Worm (Caenorhabditis elegans): ENCODE data around the gene K02A6.3.

DNA sequence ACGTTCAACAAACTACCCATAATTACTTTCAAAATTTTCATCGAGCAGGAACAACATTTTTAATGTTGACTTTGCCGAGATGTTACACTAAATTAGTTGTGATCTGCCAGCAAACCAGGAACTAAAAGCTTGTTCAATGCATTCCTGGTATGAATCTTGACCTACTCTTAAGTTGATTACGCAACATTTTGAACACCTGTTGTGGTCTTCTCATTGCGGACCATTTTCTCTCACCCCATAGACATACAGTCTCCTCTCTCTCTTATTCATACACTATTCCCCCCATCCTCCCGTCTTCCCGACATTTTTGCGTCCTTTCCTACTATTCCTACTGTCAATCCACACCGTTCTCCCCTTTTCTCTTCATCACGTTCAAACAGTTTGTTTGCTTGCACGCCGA is 41.8 kb upstream of the K02A6.3 start:
- TF ChIP-seq ceh-100 (GFP tag; IDR thresholded peaks at IDR 0.05) (no peak), F49E8.2 (tag; optimal IDR thresholded peaks at IDR 0.05; ENCODE audit: insufficient read depth) (no peak), him-1 (tag; optimal IDR thresholded peaks at IDR 0.05) (no peak), dpl-1 (GFP tag; optimal IDR thresholded peaks at IDR 0.05) (no peak), pha-4 (tag; optimal IDR thresholded peaks at IDR 0.05) (no peak), attf-6 (GFP tag; IDR thresholded peaks at IDR 0.05) (no peak), tbx-9 (tag; optimal IDR thresholded peaks at IDR 0.05; ENCODE audit: borderline replicate concordance) (no peak), ztf-22 (GFP tag; optimal IDR thresholded peaks at IDR 0.05) (no peak), unc-62 (GFP tag; optimal IDR thresholded peaks at IDR 0.05) (no peak), snpc-4 (GFP tag; optimal IDR thresholded peaks at IDR 0.05) (no peak), snpc-4 (tag; optimal IDR thresholded peaks at IDR 0.05) (no peak), ama-1 (optimal IDR thresholded peaks at IDR 0.05) (no peak), ama-1 (GFP tag; optimal IDR thresholded peaks at IDR 0.05) (no peak), akir-1 (GFP tag; optimal IDR thresholded peaks at IDR 0.05) (no peak)

Measured in whole organism, young adult.